Fruit fly (Drosophila melanogaster): ENCODE results near the gene corto.
A peak's percentile ranks its signal among the peaks of the same experiment; 100 is the strongest.

corto gene

DNA sequence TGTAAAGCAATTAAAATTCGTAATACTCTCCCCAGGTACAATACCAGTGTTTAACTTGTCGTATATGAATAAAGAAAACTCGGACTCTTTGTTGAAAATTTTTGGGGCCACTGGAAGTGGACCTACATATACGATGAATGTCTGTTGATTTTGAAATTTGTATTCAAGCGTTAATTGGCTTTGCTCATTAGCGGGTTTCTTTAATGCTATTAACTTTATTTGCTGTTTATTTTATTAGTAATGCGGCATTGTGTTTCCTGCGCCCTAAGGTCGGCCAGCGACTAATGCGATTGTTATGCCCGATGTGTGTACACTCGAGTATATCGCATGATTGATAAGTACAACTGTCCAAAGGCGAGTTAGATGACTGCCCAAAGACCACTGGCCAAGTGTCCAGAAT lies 27.6 kb downstream of the corto start:
- no peak for TF ChIP-seq bab1 (GFP tag; optimal IDR thresholded peaks at IDR 0.05)
- no peak for TF ChIP-seq pad (GFP tag; optimal IDR thresholded peaks at IDR 0.05)
- no peak for TF ChIP-seq Clk (GFP tag; optimal IDR thresholded peaks at IDR 0.05)
- TF ChIP-seq Crg-1 (GFP tag; optimal IDR thresholded peaks at IDR 0.05) = no peak
- no peak for TF ChIP-seq CG33017 (tag; optimal IDR thresholded peaks at IDR 0.05)
- TF ChIP-seq toe (GFP tag; optimal IDR thresholded peaks at IDR 0.05) = no peak
- no peak for TF ChIP-seq cnc (optimal IDR thresholded peaks at IDR 0.05)
- no peak for TF ChIP-seq CG5204 (GFP tag; optimal IDR thresholded peaks at IDR 0.05)
- TF ChIP-seq CG14711 (tag; optimal IDR thresholded peaks at IDR 0.05) = no peak
- no peak for TF ChIP-seq CG12768 (GFP tag; optimal IDR thresholded peaks at IDR 0.05)
- no peak for TF ChIP-seq CG7045 (GFP tag; optimal IDR thresholded peaks at IDR 0.05)

- TF ChIP-seq tj (GFP tag; optimal IDR thresholded peaks at IDR 0.05) = peak; percentile 96
- TF ChIP-seq toe (GFP tag; optimal IDR thresholded peaks at IDR 0.05) = no peak
These were observed 28.5 kb downstream of the corto start for dm6 chr3R:5058328-5058866.

DNA sequence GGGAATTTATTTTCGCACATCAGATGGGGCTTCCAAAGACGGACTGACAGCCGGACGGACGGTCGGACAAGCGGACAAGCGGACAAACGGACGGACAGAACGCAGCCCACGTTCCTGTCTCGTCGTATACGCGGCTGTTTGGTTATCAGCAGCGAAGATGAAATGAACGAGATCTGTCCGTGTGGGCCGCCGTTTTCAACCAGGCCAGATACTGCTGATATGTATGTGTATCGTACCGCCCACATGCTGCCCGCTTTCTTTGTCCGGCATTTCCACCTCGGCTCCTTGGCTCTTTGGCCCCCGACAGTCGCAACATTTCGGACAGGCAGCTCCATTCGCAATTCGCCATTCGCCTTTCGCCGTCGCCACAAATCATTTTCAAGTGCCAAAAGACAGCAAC lies 29.6 kb downstream of the corto start:
- no peak for TF ChIP-seq CG7045 (GFP tag; optimal IDR thresholded peaks at IDR 0.05)
- no peak for TF ChIP-seq CG33017 (tag; optimal IDR thresholded peaks at IDR 0.05)
- TF ChIP-seq toe (GFP tag; optimal IDR thresholded peaks at IDR 0.05) = no peak
- TF ChIP-seq bab1 (GFP tag; optimal IDR thresholded peaks at IDR 0.05) = no peak
- no peak for TF ChIP-seq CG7101 (tag; optimal IDR thresholded peaks at IDR 0.05)
- TF ChIP-seq ovo (GFP tag; optimal IDR thresholded peaks at IDR 0.05) = no peak
- TF ChIP-seq cic (GFP tag; optimal IDR thresholded peaks at IDR 0.05) = no peak
- TF ChIP-seq Crg-1 (GFP tag; optimal IDR thresholded peaks at IDR 0.05) = no peak

- TF ChIP-seq Mnt (GFP tag; optimal IDR thresholded peaks at IDR 0.05) = no peak
- TF ChIP-seq bab1 (GFP tag; optimal IDR thresholded peaks at IDR 0.05) = no peak
- TF ChIP-seq Crg-1 (GFP tag; optimal IDR thresholded peaks at IDR 0.05) = no peak
- no peak for TF ChIP-seq CG11617 (GFP tag; optimal IDR thresholded peaks at IDR 0.05)
- no peak for TF ChIP-seq CG7101 (tag; optimal IDR thresholded peaks at IDR 0.05)
- no peak for TF ChIP-seq tj (GFP tag; optimal IDR thresholded peaks at IDR 0.05)
- no peak for TF ChIP-seq Clk (GFP tag; optimal IDR thresholded peaks at IDR 0.05)
- TF ChIP-seq cic (GFP tag; optimal IDR thresholded peaks at IDR 0.05) = no peak
- no peak for TF ChIP-seq toe (GFP tag; optimal IDR thresholded peaks at IDR 0.05)
- TF ChIP-seq CG14711 (tag; optimal IDR thresholded peaks at IDR 0.05) = no peak
- no peak for TF ChIP-seq pad (GFP tag; optimal IDR thresholded peaks at IDR 0.05)
These were observed 30.9 kb downstream of the corto start for dm6 chr3R:5056010-5056409.

DNA sequence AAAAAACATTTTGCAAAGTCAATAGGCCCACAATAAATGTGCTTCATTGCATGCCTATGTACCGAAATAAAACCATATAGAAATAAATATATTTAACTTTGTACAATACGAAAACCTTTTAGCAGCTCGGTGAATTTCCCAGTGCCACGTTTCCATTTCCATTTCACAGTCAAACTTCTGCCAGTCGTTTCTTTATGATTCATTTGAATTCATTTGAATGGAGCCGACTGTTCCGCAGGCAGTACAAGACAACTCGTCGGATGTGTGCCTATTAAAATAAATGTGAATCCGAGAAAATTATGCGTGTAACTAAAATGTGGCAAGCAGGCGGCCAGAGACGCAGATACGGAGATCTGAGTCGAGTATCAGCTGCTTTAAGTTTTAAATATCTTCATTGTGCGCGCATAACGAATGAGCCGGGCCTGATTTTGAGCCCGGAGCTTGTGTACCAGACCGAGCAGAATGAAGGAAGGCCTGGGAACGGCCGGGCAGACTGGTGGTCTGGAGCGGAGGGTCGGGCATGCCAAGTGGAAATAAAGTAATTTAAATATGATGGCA lies 31.4 kb downstream of the corto start:
- no peak for TF ChIP-seq CG7045 (GFP tag; optimal IDR thresholded peaks at IDR 0.05)
- no peak for TF ChIP-seq CG5204 (GFP tag; optimal IDR thresholded peaks at IDR 0.05)
- TF ChIP-seq Crg-1 (GFP tag; optimal IDR thresholded peaks at IDR 0.05) = no peak
- TF ChIP-seq Clk (GFP tag; optimal IDR thresholded peaks at IDR 0.05) = no peak
- no peak for TF ChIP-seq kay (GFP tag; ENCODE audit: borderline replicate concordance)
- no peak for TF ChIP-seq cnc (optimal IDR thresholded peaks at IDR 0.05)
- TF ChIP-seq cic (GFP tag; optimal IDR thresholded peaks at IDR 0.05) = no peak
- TF ChIP-seq CG1620 (GFP tag; optimal IDR thresholded peaks at IDR 0.05) = no peak
- TF ChIP-seq pad (GFP tag; optimal IDR thresholded peaks at IDR 0.05) = no peak
- TF ChIP-seq toe (GFP tag; optimal IDR thresholded peaks at IDR 0.05) = no peak
- no peak for TF ChIP-seq Mnt (GFP tag; optimal IDR thresholded peaks at IDR 0.05)
- TF ChIP-seq CG14711 (tag; optimal IDR thresholded peaks at IDR 0.05) = no peak
- TF ChIP-seq bab1 (GFP tag; optimal IDR thresholded peaks at IDR 0.05) = no peak
- TF ChIP-seq CG7101 (tag; optimal IDR thresholded peaks at IDR 0.05) = no peak
- TF ChIP-seq tj (GFP tag; optimal IDR thresholded peaks at IDR 0.05) = no peak
- no peak for TF ChIP-seq CG11617 (GFP tag; optimal IDR thresholded peaks at IDR 0.05)
- no peak for TF ChIP-seq Hr96 (GFP tag; optimal IDR thresholded peaks at IDR 0.05)
- no peak for TF ChIP-seq CG33017 (tag; optimal IDR thresholded peaks at IDR 0.05)
- no peak for TF ChIP-seq ovo (GFP tag; optimal IDR thresholded peaks at IDR 0.05)
- no peak for TF ChIP-seq CG12768 (GFP tag; optimal IDR thresholded peaks at IDR 0.05)

DNA sequence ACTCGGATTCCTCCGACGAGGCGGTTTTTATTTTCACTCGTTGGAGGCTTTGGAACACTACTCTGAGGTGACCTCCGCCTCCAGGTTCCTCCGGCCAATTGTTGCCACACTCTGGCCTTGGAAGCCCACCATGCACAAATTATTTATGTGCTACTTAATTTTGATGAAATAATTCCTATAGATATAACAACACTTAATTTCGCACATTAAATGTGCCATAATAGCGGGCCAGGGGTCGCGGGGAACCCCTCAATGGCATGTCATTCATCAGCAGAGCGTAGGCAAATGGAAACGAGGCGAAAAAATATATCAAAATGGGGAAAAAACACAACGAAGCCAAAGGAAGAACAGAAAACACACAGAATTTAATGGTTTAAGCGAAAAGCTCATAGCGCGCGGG lies 32.1 kb downstream of the corto start:
- TF ChIP-seq tj (GFP tag; optimal IDR thresholded peaks at IDR 0.05) (peak; percentile 51), CG7101 (tag; optimal IDR thresholded peaks at IDR 0.05) (no peak)

DNA sequence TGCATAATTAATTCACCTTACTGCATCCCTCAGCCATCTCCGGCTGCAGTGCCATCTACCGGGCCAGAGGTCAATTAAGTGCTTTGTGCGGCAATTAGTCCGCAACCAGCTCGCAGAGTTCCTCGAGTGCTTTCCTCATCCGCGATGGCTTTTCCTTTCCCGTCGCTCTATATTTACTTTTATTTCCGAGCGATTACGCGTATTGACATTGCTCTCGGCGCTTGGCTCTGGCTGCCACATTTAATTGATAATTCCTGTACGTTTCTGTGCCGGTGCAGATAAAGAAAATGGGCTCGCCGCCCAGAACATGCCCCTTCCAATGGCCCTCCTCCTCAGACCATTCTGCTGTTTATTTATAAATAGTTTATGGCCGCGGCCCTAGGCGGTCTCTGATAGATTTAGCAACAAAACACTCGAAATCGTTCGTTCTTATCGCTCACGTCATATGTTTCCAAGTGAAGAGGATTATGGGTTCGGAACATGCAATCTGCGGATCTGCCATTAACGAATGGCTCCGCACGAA lies 33.2 kb downstream of the corto start:
- TF ChIP-seq CG1620 (GFP tag; optimal IDR thresholded peaks at IDR 0.05) (peak; percentile 26), CG7101 (tag; optimal IDR thresholded peaks at IDR 0.05) (peak; percentile 64), pad (GFP tag; optimal IDR thresholded peaks at IDR 0.05) (peak; percentile 8), CG12768 (GFP tag; optimal IDR thresholded peaks at IDR 0.05) (peak; percentile 82), CG33017 (tag; optimal IDR thresholded peaks at IDR 0.05) (peak; percentile 27), Mnt (GFP tag; optimal IDR thresholded peaks at IDR 0.05) (no peak), toe (GFP tag; optimal IDR thresholded peaks at IDR 0.05) (no peak), cic (GFP tag; optimal IDR thresholded peaks at IDR 0.05) (peak; percentile 92), Clk (GFP tag; optimal IDR thresholded peaks at IDR 0.05) (peak; percentile 24), CG7045 (GFP tag; optimal IDR thresholded peaks at IDR 0.05) (peak; percentile 77), kay (GFP tag; ENCODE audit: borderline replicate concordance) (no peak), cnc (optimal IDR thresholded peaks at IDR 0.05) (no peak), bab1 (GFP tag; optimal IDR thresholded peaks at IDR 0.05) (no peak), tj (GFP tag; optimal IDR thresholded peaks at IDR 0.05) (no peak), Crg-1 (GFP tag; optimal IDR thresholded peaks at IDR 0.05) (peak; percentile 72), CG14711 (tag; optimal IDR thresholded peaks at IDR 0.05) (no peak), CG11617 (GFP tag; optimal IDR thresholded peaks at IDR 0.05) (peak; percentile 55), CG5204 (GFP tag; optimal IDR thresholded peaks at IDR 0.05) (peak; percentile 42), ovo (GFP tag; optimal IDR thresholded peaks at IDR 0.05) (peak; percentile 75), Hr96 (GFP tag; optimal IDR thresholded peaks at IDR 0.05) (peak; percentile 19)
